Fruit fly (Drosophila melanogaster) whole organism, prepupa: Measurements from ENCODE around the gene CG32669.
A peak's percentile ranks its signal among the peaks of the same experiment; 100 is the strongest.

ENCODE experiments used
- CG10669 ChIP-seq: fragments of 200-800 bp; sonication (Bioruptor generic); optimal IDR thresholded peaks from 3 replicates; lab custom pipeline; 2018; ENCODE audit warnings: missing biosample characterization, mild to moderate bottlenecking, missing genetic modification characterization, moderate library complexity
- CG6792 ChIP-seq: fragments of 200-800 bp; sonication (Bioruptor generic); optimal IDR thresholded peaks from 3 replicates; lab custom pipeline; 2016; ENCODE audit warnings: missing biosample characterization, missing genetic modification characterization
- CG7368 ChIP-seq: fragments of 200-800 bp; sonication (Bioruptor generic); optimal IDR thresholded peaks from 3 replicates; lab custom pipeline; 2016; ENCODE audit warnings: missing biosample characterization, missing genetic modification characterization
- Eip75B ChIP-seq: fragments of 200-800 bp; sonication (Bioruptor generic); optimal IDR thresholded peaks from 3 replicates; lab custom pipeline; 2016; ENCODE audit warnings: missing biosample characterization, missing genetic modification characterization
- Gug ChIP-seq: fragments of 200-800 bp; sonication (Bioruptor generic); IDR thresholded peaks from 2 replicates; pipeline ENCODE4 v1.3.6; 2022; ENCODE audit warnings: missing biosample characterization, missing genetic modification characterization
- Hr38 ChIP-seq: sonication (Bioruptor generic); optimal IDR thresholded peaks from 2 replicates; lab custom pipeline; 2016; ENCODE audit warnings: missing biosample characterization, missing genetic modification characterization
- Hr39 ChIP-seq: fragments of 200-800 bp; sonication (Bioruptor generic); optimal IDR thresholded peaks from 2 replicates; lab custom pipeline; 2016; ENCODE audit warnings: missing biosample characterization, missing genetic modification characterization
- Hr4 ChIP-seq: fragments of 200-800 bp; sonication (Bioruptor generic); optimal IDR thresholded peaks from 3 replicates; lab custom pipeline; 2016; ENCODE audit warnings: missing biosample characterization, missing genetic modification characterization
- OdsH ChIP-seq: fragments of 200-800 bp; sonication (Bioruptor generic); optimal IDR thresholded peaks from 3 replicates; lab custom pipeline; 2016; ENCODE audit warnings: missing biosample characterization, missing genetic modification characterization
- fd85E ChIP-seq: fragments of 200-800 bp; sonication (Bioruptor generic); optimal IDR thresholded peaks from 3 replicates; lab custom pipeline; 2016; ENCODE audit warnings: missing biosample characterization, missing genetic modification characterization
- vri ChIP-seq: fragments of 200-800 bp; sonication (Bioruptor generic); optimal IDR thresholded peaks from 3 replicates; lab custom pipeline; 2016; ENCODE audit warnings: missing biosample characterization, mild to moderate bottlenecking, missing genetic modification characterization

dm6 chrX:10857376-10857775, 12.5 kb upstream of the CG32669 start, which contains the start of the genes sofe and CG2186:
- TF ChIP-seq Eip75B (GFP tag; lab: Kevin White, UChicago): no peak
- peak; percentile 34; the same call in 1 of the 2 replicates for TF ChIP-seq Gug
- TF ChIP-seq Hr4 (GFP tag; lab: Kevin White, UChicago): no peak
- TF ChIP-seq CG7368 (GFP tag; lab: Kevin White, UChicago): no peak
- TF ChIP-seq CG6792 (GFP tag; lab: Kevin White, UChicago): no peak
- no peak for TF ChIP-seq OdsH
- TF ChIP-seq Hr38 (GFP tag; lab: Kevin White, UChicago): no peak
- TF ChIP-seq Hr39 (GFP tag; lab: Kevin White, UChicago): peak; percentile 47
- TF ChIP-seq fd85E: no peak
- TF ChIP-seq CG10669 (GFP tag; lab: Kevin White, UChicago): no peak
- no peak for TF ChIP-seq vri (GFP tag; lab: Kevin White, UChicago)
